Worm (Caenorhabditis elegans) whole organism, L4 larva: ENCODE data around the gene C33D9.13.

Experiments used
- F26F4.8 ChIP-seq: fragments of 200-800 bp; sonication (Bioruptor generic); conservative IDR thresholded peaks from 2 replicates; pipeline ENCODE4 v1.3.6; 2022; ENCODE audit warnings: missing genetic modification characterization, missing compliant biosample characterization
- fos-1 ChIP-seq: fragments of 150-350 bp; optimal IDR thresholded peaks from 2 replicates; lab custom pipeline; 2014; ENCODE audit warnings: missing biosample characterization, missing genetic modification characterization
- nhr-11 ChIP-seq: fragments of 150-350 bp; optimal IDR thresholded peaks from 2 replicates; lab custom pipeline; 2014; ENCODE audit warnings: missing biosample characterization, missing genetic modification characterization
- nhr-111 ChIP-seq: fragments of 200-800 bp; sonication (Bioruptor generic); optimal IDR thresholded peaks from 2 replicates; lab custom pipeline; 2018; ENCODE audit warnings: mild to moderate bottlenecking, missing genetic modification characterization, missing compliant biosample characterization
- nhr-76 ChIP-seq: fragments of 150-350 bp; optimal IDR thresholded peaks from 2 replicates; lab custom pipeline; 2014; ENCODE audit warnings: missing biosample characterization, missing genetic modification characterization
- nhr-77 ChIP-seq: fragments of 150-350 bp; optimal IDR thresholded peaks from 2 replicates; lab custom pipeline; 2014; ENCODE audit warnings: missing biosample characterization, missing genetic modification characterization
- snpc-4 ChIP-seq: fragments of 150-350 bp; optimal IDR thresholded peaks from 2 replicates; lab custom pipeline; 2014; ENCODE audit warnings: missing biosample characterization, missing genetic modification characterization
- ztf-11 ChIP-seq: fragments of 150-350 bp; optimal IDR thresholded peaks from 2 replicates; lab custom pipeline; 2014; ENCODE audit warnings: missing biosample characterization, missing genetic modification characterization

ce11 chrIV:8813614-8814013, 28.5 kb upstream of the C33D9.13 start, which contains the start of gene exc-5:
- TF ChIP-seq nhr-11 (tag; lab: Kevin White, UChicago) (peak; percentile 8), nhr-111 (GFP tag; lab: Kevin White, UChicago) (no peak), nhr-77 (no peak), snpc-4 (no peak), F26F4.8 (GFP tag; lab: Robert Waterston, UW) (no peak), nhr-76 (tag; lab: Kevin White, UChicago) (no peak), fos-1 (tag; lab: Kevin White, UChicago) (no peak), ztf-11 (tag; lab: Kevin White, UChicago) (no peak)
